Worm (Caenorhabditis elegans): ENCODE measurements around the gene capa-1.

- TF ChIP-seq tab-1 (GFP tag; IDR thresholded peaks at IDR 0.05): no peak
- TF ChIP-seq cog-1 (tag; optimal IDR thresholded peaks at IDR 0.05): no peak
- no peak for TF ChIP-seq klf-2 (GFP tag; conservative IDR thresholded peaks at IDR 0.05)
- TF ChIP-seq ref-1 (GFP tag; conservative IDR thresholded peaks at IDR 0.05): no peak
Measured at ce11 chrX:5903896-5904295, 15.3 kb upstream of the capa-1 start.
